Comparison of ENCODE assay signal across 2 worm cellular contexts in the genomic region with DNA sequence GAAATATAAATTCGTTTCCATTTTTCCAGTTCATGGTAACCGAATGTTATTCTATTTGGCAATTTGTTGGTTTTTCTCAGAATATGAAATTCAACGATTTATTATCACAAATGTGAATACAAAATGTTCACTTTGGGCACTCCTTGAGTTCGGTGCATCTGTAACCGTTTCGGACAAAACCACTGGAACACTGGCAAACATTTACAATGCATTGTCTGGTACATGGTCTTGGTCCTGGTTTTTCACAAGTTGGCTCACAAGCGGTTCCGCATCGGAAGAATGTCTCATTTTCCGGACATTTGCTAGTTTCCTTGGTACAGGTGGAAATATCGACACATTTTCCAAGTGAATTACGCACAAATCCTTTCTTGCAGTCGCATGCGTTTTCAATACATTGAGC.
TF ChIP-seq lines count a peak whose summit lies in the region.

No protein-coding gene starts in this region.

TF ChIP-seq in whole organism, L1 larva, 84 proteins besides CTCF, POLR2A, EP300 and RAD21:
- TF ChIP-seq hlh-4 (tag; optimal IDR thresholded peaks at IDR 0.05; lab: Kevin White, UChicago) (peak; percentile 70), hpl-2 (GFP tag; optimal IDR thresholded peaks at IDR 0.05; lab: Kevin White, UChicago) (no peak)

TF ChIP-seq in whole organism, L4 larva, 104 proteins besides CTCF, POLR2A, EP300 and RAD21:
- TF ChIP-seq aha-1 (tag; lab: Kevin White, UChicago) (peak; percentile 93), ceh-62 (tag; optimal IDR thresholded peaks at IDR 0.05; lab: Kevin White, UChicago) (no peak)
TF ChIP-seq in whole organism, L4 larva: peak in this region for 1.

Comparison
In these comparisons a context has a peak if more than half of its experiments do, and no peak if none do; other contexts are left out.
1. Of the 29 proteins assayed by ChIP-seq in both whole organism, L4 larva and whole organism, L1 larva: peak only in whole organism, L4 larva: aha-1; only in whole organism, L1 larva: none; in both: none; in neither: 28.